Worm (Caenorhabditis elegans): Measurements from ENCODE around the gene aagr-3.

aagr-3 gene

DNA sequence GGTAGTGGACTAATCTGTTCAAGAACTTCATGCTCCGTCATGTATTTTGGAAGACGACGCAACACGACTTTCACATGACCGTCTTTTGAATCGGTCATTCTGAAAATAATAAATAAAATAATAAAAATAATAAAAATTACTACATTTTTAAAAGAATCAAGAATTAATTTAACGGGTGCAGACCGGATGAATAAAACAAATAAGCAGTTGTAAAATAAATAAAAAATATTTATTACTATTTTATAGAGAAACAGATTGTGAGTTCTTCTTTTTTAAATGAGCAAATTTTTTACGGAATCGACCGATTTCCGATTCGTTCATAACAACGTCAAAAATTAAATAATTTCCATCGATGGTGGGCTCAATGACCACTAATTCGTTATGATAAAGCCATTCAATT, 48.3 kb upstream of the aagr-3 start, which contains the start of gene smg-4:
smg-4 (minus strand) TSS at position 101 of the 400 bp plus-strand sequence.
- TF ChIP-seq egl-27 (tag; optimal IDR thresholded peaks at IDR 0.05) = no peak
- TF ChIP-seq crh-2 (tag; optimal IDR thresholded peaks at IDR 0.05) = no peak
- TF ChIP-seq nhr-77 (tag; optimal IDR thresholded peaks at IDR 0.05) = no peak
- no peak for TF ChIP-seq fos-1 (tag; optimal IDR thresholded peaks at IDR 0.05)
- TF ChIP-seq lin-39 (tag; optimal IDR thresholded peaks at IDR 0.05) = no peak
- no peak for TF ChIP-seq alr-1 (tag; optimal IDR thresholded peaks at IDR 0.05)
- no peak for TF ChIP-seq gmeb-1 (tag; optimal IDR thresholded peaks at IDR 0.05)
- TF ChIP-seq lsy-2 (tag; optimal IDR thresholded peaks at IDR 0.05) = no peak

DNA sequence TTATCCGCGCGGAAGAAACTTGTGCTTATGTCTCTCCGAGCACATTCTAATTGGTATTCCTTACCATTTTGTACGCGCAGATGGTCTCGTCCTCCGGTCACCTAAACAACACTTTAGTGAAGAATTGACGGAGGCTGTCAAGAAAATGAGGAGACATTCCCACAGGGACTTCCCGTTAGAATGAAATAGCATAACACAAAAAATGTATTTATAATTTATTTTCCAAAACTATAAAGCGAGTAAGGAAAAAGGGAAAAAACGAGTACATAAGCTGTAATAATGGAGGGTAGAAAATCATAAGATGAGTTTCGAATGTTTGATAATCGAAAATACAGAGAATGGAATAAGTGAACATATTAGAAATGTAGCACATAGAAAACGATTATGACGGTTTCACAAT, 46.4 kb upstream of the aagr-3 start, which contains the start of gene F46B6.12:
F46B6.12 (minus strand) TSS at position 101 of the 400 bp plus-strand sequence.
- TF ChIP-seq ztf-1 (GFP tag; conservative IDR thresholded peaks at IDR 0.05) (no peak), lin-13 (GFP tag; optimal IDR thresholded peaks at IDR 0.05) (no peak), lin-39 (tag; optimal IDR thresholded peaks at IDR 0.05) (no peak), nhr-77 (tag; optimal IDR thresholded peaks at IDR 0.05) (no peak), nhr-11 (tag; optimal IDR thresholded peaks at IDR 0.05) (no peak), ama-1 (optimal IDR thresholded peaks at IDR 0.05) (no peak), skn-1 (tag; optimal IDR thresholded peaks at IDR 0.05) (no peak), egl-27 (tag; optimal IDR thresholded peaks at IDR 0.05) (no peak), ceh-16 (tag; optimal IDR thresholded peaks at IDR 0.05) (no peak), ZK546.5 (tag; optimal IDR thresholded peaks at IDR 0.05) (no peak), mbf-1 (tag; optimal IDR thresholded peaks at IDR 0.05) (no peak), nhr-23 (tag; optimal IDR thresholded peaks at IDR 0.05) (no peak), unc-55 (GFP tag; optimal IDR thresholded peaks at IDR 0.05) (no peak), sma-3 (GFP tag; optimal IDR thresholded peaks at IDR 0.05) (no peak), snpc-4 (tag; optimal IDR thresholded peaks at IDR 0.05) (no peak), elt-3 (tag; optimal IDR thresholded peaks at IDR 0.05) (no peak)

DNA sequence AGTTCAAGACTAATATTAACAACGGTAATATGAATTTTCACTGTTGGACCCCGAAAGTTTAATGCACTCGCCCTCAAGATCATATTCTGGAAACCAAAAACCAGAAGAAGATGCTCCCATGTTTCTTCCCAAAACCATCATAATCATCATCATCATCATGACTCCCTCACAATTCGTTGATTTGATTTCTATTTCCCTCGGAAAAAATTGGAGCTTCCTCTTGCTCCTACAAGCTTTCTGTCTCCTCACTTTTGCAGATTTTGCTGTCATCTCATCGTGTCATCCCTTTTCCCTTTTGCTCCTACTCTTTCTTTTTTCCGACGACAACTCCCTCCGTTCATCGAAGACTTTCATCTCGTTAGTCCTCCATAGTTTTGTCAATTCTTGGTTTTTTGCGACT, 42.7 kb upstream of the aagr-3 start, which contains the start of gene F46B6.2:
F46B6.2 (plus strand) TSS at position 316 of the 400 bp plus-strand sequence.
- TF ChIP-seq nhr-77 (tag; optimal IDR thresholded peaks at IDR 0.05) (no peak), lin-39 (tag; optimal IDR thresholded peaks at IDR 0.05) (no peak), alr-1 (tag; optimal IDR thresholded peaks at IDR 0.05) (no peak), unc-39 (tag; optimal IDR thresholded peaks at IDR 0.05) (no peak)

DNA sequence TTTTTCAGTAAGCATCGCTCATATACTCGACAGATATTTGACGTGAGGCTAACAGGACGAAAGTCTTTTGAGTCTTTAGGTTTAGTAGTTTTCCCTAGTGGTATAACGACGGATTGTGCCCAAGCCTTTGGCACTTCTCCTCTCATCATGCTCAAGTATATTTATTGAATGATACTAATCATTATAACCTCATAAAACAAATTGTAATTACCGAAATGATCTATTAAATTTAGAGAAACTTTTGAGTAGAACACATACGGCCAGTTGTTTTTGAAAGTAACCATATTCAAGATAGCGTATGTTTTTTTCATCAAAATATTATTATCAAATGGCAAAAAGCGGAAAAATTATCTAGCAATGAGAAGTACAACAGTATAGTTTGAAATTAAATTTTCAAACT, 42.0 kb upstream of the aagr-3 start:
- TF ChIP-seq nhr-6 (tag; optimal IDR thresholded peaks at IDR 0.05) = no peak
- TF ChIP-seq gmeb-1 (tag; optimal IDR thresholded peaks at IDR 0.05) = no peak
- TF ChIP-seq R02D3.7 (tag; optimal IDR thresholded peaks at IDR 0.05) = no peak
- no peak for TF ChIP-seq nhr-12 (tag; optimal IDR thresholded peaks at IDR 0.05)

DNA sequence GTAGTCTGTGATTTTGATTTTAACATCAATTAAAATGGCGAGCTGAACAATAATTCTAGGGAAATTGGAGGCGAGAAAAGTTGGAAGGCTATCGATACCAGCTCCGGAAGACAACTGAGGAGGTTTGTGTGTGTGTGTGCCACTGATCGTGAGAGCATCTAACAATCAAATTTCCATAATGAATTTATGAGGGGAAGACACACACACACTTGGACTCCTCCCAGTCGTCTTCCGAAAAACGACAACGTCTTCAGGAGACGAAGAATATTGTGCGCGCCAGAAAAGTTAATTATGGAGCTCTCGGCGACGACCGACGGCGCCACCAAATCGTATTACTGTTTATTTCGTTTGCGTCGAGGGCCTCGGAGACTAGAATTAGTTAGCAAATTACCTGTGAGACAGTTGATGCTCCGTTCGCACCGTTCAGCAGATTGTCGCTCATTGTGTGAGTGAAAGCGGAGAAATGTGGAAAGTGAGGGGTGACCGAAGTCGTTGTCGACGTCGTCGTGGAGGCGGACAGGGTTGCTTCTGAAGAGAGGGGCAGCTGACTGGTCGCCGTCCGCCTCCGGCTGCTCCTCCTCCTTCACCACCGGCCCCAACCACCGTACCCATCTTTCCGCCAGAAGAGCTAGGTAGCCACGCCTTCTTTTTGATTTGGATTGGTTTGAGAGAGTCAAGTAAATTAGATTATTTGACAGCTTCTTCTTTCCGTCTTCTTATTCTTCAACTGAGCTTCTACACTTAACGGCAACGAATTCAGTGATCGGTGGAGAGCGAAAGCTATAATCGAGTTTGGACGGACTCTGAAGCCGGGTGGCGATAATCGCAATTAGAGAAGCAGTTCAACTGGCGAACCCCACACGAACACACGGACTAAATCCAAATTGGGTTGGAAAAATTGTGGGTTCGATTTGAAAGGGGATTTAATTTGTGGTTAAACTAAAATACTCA, 39.8 kb upstream of the aagr-3 start, which contains the start of gene unc-42:
unc-42 (minus strand) TSS at position 564 of the 951 bp plus-strand sequence.
- no peak for TF ChIP-seq unc-55 (GFP tag; optimal IDR thresholded peaks at IDR 0.05)
- no peak for TF ChIP-seq snpc-4 (tag; optimal IDR thresholded peaks at IDR 0.05)
- peak in 1 of 2 experiments; percentile 30 for TF ChIP-seq lsy-2 (tag; optimal IDR thresholded peaks at IDR 0.05)
- TF ChIP-seq zag-1 (tag; optimal IDR thresholded peaks at IDR 0.05) = peak; percentile 54
- peak; percentile 56 for TF ChIP-seq sma-9 (GFP tag; optimal IDR thresholded peaks at IDR 0.05)
- TF ChIP-seq sma-9 (tag; optimal IDR thresholded peaks at IDR 0.05) = no peak

DNA sequence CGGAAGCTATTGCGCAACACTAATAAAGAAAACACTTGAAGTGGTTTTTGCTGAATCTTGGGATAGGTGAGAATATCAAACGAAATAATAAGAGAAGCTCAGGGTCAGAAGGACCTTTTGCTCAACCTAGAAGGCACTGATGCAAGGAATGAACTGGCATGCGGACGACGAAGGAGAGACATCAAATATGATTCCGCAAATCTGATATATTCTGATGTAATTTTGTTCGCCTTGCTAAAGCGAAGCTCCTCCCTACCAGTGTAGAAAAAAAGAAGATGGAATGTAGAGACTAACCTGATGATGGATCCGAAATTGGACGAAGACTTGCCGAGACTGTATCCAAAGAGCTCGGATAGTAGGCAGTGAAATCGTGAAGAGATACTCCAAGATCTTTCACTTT, 38.6 kb upstream of the aagr-3 start:
- TF ChIP-seq elt-1 (tag; optimal IDR thresholded peaks at IDR 0.05) (no peak), blmp-1 (tag; optimal IDR thresholded peaks at IDR 0.05; ENCODE audit: insufficient read depth) (no peak), lin-39 (tag; optimal IDR thresholded peaks at IDR 0.05) (no peak), nhr-11 (tag; optimal IDR thresholded peaks at IDR 0.05) (no peak)
